Worm (Caenorhabditis elegans): ENCODE measurements around the gene clec-216.

Gene clec-216

DNA sequence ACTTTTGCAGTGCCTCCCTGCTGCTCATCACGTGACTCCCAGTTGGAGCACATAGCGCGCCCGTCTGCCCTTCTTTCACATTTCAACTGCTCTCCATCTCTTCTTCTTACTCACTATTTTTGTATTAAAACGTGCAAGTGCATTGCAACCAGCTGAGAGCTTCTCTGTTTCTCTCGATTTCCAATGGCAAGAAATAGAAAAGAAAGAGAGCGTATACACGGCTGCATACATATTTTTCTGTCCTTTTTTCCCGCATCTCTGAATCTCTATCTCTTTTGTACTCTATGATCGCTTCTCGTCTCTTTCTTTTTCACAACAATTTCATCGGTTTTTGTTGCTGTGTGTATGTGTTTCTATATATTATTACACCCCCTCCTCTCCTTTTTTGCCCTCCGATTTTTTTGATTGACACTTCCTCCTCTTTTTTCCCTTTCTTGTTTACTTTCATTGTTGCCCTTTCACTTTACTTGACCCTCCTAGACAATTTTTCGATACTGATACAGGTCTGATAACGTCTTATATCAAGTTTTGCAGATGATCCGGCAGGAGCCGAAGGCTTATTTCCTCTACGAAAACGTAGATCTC, 48.3 kb upstream of the clec-216 start, which contains the start of gene Y97E10AR.1 (continued):
- TF ChIP-seq snpc-4 (tag; optimal IDR thresholded peaks at IDR 0.05) (peak; percentile 3), efl-1 (optimal IDR thresholded peaks at IDR 0.05) (peak; percentile 66 to 68), efl-1 (GFP tag; optimal IDR thresholded peaks at IDR 0.05 in 1 of 2) (peak; percentile 50 to 96), sptf-1 (tag; optimal IDR thresholded peaks at IDR 0.05) (no peak), ztf-4 (tag; optimal IDR thresholded peaks at IDR 0.05) (peak; percentile 48), irx-1 (tag; optimal IDR thresholded peaks at IDR 0.05) (peak; percentile 77), dsc-1 (tag; optimal IDR thresholded peaks at IDR 0.05) (peak; percentile 69), zag-1 (tag; optimal IDR thresholded peaks at IDR 0.05) (peak; percentile 72), unc-30 (tag; optimal IDR thresholded peaks at IDR 0.05) (no peak), sox-4 (tag; optimal IDR thresholded peaks at IDR 0.05) (no peak), pag-3 (tag; optimal IDR thresholded peaks at IDR 0.05; ENCODE audit: borderline replicate concordance, insufficient read depth) (peak; percentile 75), ceh-88 (GFP tag; IDR thresholded peaks at IDR 0.05) (peak; percentile 29; the same call in 1 of the 2 replicates), nhr-19 (GFP tag; conservative IDR thresholded peaks at IDR 0.05) (peak; percentile 74), unc-62 (GFP tag; optimal IDR thresholded peaks at IDR 0.05) (no peak), ama-1 (optimal IDR thresholded peaks at IDR 0.05) (no peak), isw-1 (GFP tag; IDR thresholded peaks at IDR 0.05) (peak; percentile 69), fkh-4 (tag; optimal IDR thresholded peaks at IDR 0.05; ENCODE audit: borderline replicate concordance) (peak; percentile 45), lin-39 (tag; optimal IDR thresholded peaks at IDR 0.05) (peak; percentile 51), lin-13 (GFP tag; optimal IDR thresholded peaks at IDR 0.05) (peak; percentile 50), snu-23 (GFP tag; optimal IDR thresholded peaks at IDR 0.05) (peak; percentile 81), unc-98 (GFP tag; IDR thresholded peaks at IDR 0.05) (no peak), elt-3 (tag; optimal IDR thresholded peaks at IDR 0.05) (peak in 1 of 6 experiments; percentile 7), ets-5 (GFP tag; IDR thresholded peaks at IDR 0.05) (no peak), elt-2 (tag; optimal IDR thresholded peaks at IDR 0.05) (peak; percentile 81), fos-1 (tag; optimal IDR thresholded peaks at IDR 0.05) (no peak), nhr-77 (tag; optimal IDR thresholded peaks at IDR 0.05) (peak; percentile 77), nhr-90 (tag; optimal IDR thresholded peaks at IDR 0.05; ENCODE audit: poor library complexity) (no peak), egl-13 (tag; optimal IDR thresholded peaks at IDR 0.05) (peak; percentile 73), sup-37 (GFP tag; optimal IDR thresholded peaks at IDR 0.05) (no peak), nhr-28 (tag; optimal IDR thresholded peaks at IDR 0.05) (no peak), nhr-11 (tag; optimal IDR thresholded peaks at IDR 0.05) (peak; percentile 49), lsy-2 (tag; optimal IDR thresholded peaks at IDR 0.05) (peak; percentile 68 to 89), Y116A8C.19 (tag; optimal IDR thresholded peaks at IDR 0.05; ENCODE audit: borderline replicate concordance) (no peak), alr-1 (tag; optimal IDR thresholded peaks at IDR 0.05; ENCODE audit: borderline replicate concordance) (no peak), egl-27 (tag; optimal IDR thresholded peaks at IDR 0.05) (peak in 1 of 2 experiments; percentile 50), lir-3 (tag; optimal IDR thresholded peaks at IDR 0.05; ENCODE audit: poor library complexity) (peak; percentile 70)

DNA sequence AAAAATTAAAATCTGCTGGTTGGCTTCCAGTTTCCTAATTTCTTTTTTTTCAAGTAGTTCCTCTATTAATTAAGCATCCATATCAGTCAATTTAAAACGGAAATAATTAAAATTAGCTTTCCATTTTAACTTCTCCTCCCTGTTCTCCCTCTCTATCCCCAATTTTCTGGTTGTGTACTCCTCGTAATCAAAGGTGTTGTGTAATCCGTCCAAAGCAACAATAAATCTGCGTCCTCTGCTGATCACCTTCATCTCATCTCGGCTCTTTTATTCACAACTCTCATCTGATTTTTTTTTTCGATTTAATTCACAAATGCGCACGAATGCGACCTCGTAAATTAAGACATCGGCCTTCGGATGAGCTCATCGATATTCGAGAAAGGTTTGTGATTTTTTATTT, 43.1 kb upstream of the clec-216 start, which contains the start of gene Y97E10AR.2:
Y97E10AR.2 (plus strand) TSS at position 301 of the 400 bp plus-strand sequence.
- TF ChIP-seq lin-39 (tag; optimal IDR thresholded peaks at IDR 0.05): no peak
- TF ChIP-seq unc-86 (tag; optimal IDR thresholded peaks at IDR 0.05): no peak
- no peak for TF ChIP-seq mep-1 (tag; optimal IDR thresholded peaks at IDR 0.05)
- no peak for TF ChIP-seq nhr-19 (GFP tag; conservative IDR thresholded peaks at IDR 0.05)
- TF ChIP-seq nhr-77 (tag; optimal IDR thresholded peaks at IDR 0.05): no peak
- TF ChIP-seq nhr-11 (tag; optimal IDR thresholded peaks at IDR 0.05): no peak
- no peak for TF ChIP-seq sox-4 (tag; optimal IDR thresholded peaks at IDR 0.05)
- TF ChIP-seq irx-1 (tag; optimal IDR thresholded peaks at IDR 0.05): no peak
- TF ChIP-seq lin-14 (GFP tag; optimal IDR thresholded peaks at IDR 0.05): no peak
- no peak for TF ChIP-seq aly-2 (tag; optimal IDR thresholded peaks at IDR 0.05)
- TF ChIP-seq blmp-1 (tag; optimal IDR thresholded peaks at IDR 0.05): no peak
- TF ChIP-seq zip-4 (GFP tag; optimal IDR thresholded peaks at IDR 0.05): no peak
- TF ChIP-seq fkh-10 (GFP tag; optimal IDR thresholded peaks at IDR 0.05): no peak
